Worm (Caenorhabditis elegans): Measurements from ENCODE around the gene F53F4.18.

The F53F4.18 gene

DNA sequence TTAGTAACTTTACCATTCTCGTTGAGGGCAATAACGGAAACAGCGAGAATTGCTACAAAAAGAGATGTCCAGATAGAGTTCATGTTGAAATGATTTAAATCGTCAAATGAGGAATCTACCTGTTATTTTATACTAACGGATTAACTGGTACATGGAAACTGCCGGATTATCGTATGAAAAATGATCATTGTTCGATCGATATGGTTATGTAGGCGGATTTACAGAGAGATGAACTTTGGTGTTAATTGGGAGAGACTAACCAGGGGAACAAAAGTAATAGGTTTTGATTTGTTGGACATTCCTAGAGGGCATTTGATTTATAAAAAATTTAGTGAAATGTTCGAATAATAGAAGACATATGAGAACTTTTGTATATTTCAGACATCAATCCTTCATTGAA lies 21.9 kb downstream of the F53F4.18 start, which contains the start of gene spig-9:
Gene spig-9, minus strand, starts transcription at position 101 of the 400 bp plus-strand sequence.
- no peak for TF ChIP-seq zip-11 (GFP tag; IDR thresholded peaks at IDR 0.05)
- TF ChIP-seq F49E8.2 (tag; optimal IDR thresholded peaks at IDR 0.05; ENCODE audit: borderline replicate concordance) = no peak

DNA sequence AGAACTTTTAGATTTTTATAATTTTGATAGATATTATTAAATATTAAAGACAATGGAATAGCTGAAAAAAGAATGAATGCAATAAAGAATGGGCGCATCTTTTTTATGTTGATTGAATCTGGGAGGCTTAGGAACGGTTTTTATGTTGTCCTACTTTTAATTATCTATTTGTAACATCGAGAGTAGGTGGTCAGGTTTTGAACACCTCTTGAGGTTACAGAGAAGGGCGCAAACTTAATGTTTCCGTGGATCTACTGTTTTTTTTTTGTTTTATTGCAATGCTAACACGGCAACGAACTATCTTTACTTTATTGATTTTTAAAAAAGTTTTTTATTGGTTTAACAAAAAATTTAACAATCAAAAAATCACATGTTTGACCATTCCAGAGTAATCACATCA lies 23.9 kb downstream of the F53F4.18 start, which contains the start of gene F53F4.7:
Gene F53F4.7, minus strand, starts transcription at position 101 of the 400 bp plus-strand sequence.
- TF ChIP-seq set-16 (GFP tag; IDR thresholded peaks at IDR 0.05) (no peak), gei-8 (GFP tag; optimal IDR thresholded peaks at IDR 0.05) (no peak), nhr-11 (tag; optimal IDR thresholded peaks at IDR 0.05) (no peak), arid-1 (GFP tag; conservative IDR thresholded peaks at IDR 0.05) (no peak), egl-27 (tag; optimal IDR thresholded peaks at IDR 0.05) (no peak), nhr-10 (tag; optimal IDR thresholded peaks at IDR 0.05) (no peak), ztf-7 (tag; optimal IDR thresholded peaks at IDR 0.05) (no peak), Y48G9A.11 (GFP tag; IDR thresholded peaks at IDR 0.05) (no peak), unc-39 (tag; optimal IDR thresholded peaks at IDR 0.05) (no peak), Y105C5A.15 (GFP tag; IDR thresholded peaks at IDR 0.05) (no peak), fos-1 (tag; optimal IDR thresholded peaks at IDR 0.05) (no peak), jun-1 (tag; optimal IDR thresholded peaks at IDR 0.05) (no peak), madf-9 (GFP tag; conservative IDR thresholded peaks at IDR 0.05) (no peak), ctbp-1 (GFP tag; IDR thresholded peaks at IDR 0.05) (no peak), hmg-1.1 (GFP tag; IDR thresholded peaks at IDR 0.05) (no peak), lin-29 (GFP tag; IDR thresholded peaks at IDR 0.05) (no peak)

DNA sequence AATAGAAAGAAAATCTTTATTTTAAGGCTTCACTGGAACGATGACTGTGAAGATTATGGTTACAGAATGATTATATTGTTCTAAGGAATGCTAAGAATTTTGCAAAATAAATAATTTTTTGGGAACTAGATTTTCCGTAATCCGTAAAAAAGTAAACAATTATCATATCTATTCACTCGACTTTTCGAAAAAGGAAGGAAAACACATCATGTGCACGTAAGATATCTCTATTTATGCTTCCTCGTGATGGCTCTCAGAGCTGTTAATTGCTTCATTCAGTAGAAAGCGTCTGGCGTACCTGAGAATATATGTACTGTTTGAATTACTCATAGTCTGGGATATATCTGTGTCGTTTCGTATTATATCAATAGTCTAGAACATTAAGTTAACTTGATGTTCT lies 29.8 kb downstream of the F53F4.18 start, which contains the start of gene srd-11:
Gene srd-11, minus strand, starts transcription at position 101 of the 400 bp plus-strand sequence.
- TF ChIP-seq lin-15B (tag; optimal IDR thresholded peaks at IDR 0.05) (no peak), zfp-3 (GFP tag; conservative IDR thresholded peaks at IDR 0.05) (no peak), mes-2 (tag; optimal IDR thresholded peaks at IDR 0.05; ENCODE audit: poor library complexity, severe bottlenecking) (no peak), unc-130 (GFP tag; optimal IDR thresholded peaks at IDR 0.05) (no peak), D1046.2 (GFP tag; IDR thresholded peaks at IDR 0.05) (no peak), Y105C5A.15 (GFP tag; IDR thresholded peaks at IDR 0.05) (no peak), daf-8 (GFP tag; IDR thresholded peaks at IDR 0.05) (no peak), nhr-6 (tag; optimal IDR thresholded peaks at IDR 0.05) (no peak), ceh-28 (tag; optimal IDR thresholded peaks at IDR 0.05) (no peak), R02D3.7 (tag; optimal IDR thresholded peaks at IDR 0.05) (no peak), snpc-4 (tag; optimal IDR thresholded peaks at IDR 0.05) (no peak), dmd-8 (GFP tag; IDR thresholded peaks at IDR 0.05) (no peak), lin-13 (GFP tag; optimal IDR thresholded peaks at IDR 0.05) (no peak), nhr-10 (tag; optimal IDR thresholded peaks at IDR 0.05) (no peak), ZK337.2 (GFP tag; IDR thresholded peaks at IDR 0.05) (no peak), unc-39 (tag; optimal IDR thresholded peaks at IDR 0.05) (no peak), T20F7.1 (GFP tag; optimal IDR thresholded peaks at IDR 0.05) (no peak)

DNA sequence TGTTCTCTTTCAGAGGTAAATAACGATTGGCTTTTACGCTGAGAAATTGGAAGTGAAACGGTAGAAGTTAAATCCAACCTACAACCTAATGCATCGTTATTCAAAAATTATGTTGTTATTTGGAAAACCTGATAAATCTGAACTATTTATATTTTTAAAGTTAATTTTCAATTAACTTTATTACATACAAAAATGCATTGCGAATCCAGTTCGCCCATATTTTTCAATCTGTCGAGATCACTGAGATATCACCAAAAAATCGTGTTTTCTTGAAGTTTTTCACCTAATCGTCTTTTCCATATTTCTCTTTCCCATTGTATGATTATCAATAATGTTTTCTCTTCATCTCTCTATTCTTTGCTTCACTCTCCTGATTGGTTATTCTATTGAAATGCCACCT lies 30.8 kb downstream of the F53F4.18 start, which contains the start of gene F53F4.15:
Gene F53F4.15, plus strand, starts transcription at position 301 of the 400 bp plus-strand sequence.
- TF ChIP-seq nhr-11 (tag; optimal IDR thresholded peaks at IDR 0.05) (no peak), F49E8.2 (tag; optimal IDR thresholded peaks at IDR 0.05; ENCODE audit: borderline replicate concordance) (no peak), lin-29 (GFP tag; IDR thresholded peaks at IDR 0.05) (no peak), F10B5.3 (tag; optimal IDR thresholded peaks at IDR 0.05) (no peak), madf-5 (GFP tag; IDR thresholded peaks at IDR 0.05) (no peak), php-3 (GFP tag; IDR thresholded peaks at IDR 0.05) (no peak), ceh-28 (tag; optimal IDR thresholded peaks at IDR 0.05) (no peak), daf-8 (GFP tag; IDR thresholded peaks at IDR 0.05) (no peak), ceh-62 (tag; optimal IDR thresholded peaks at IDR 0.05) (no peak), R02D3.7 (tag; optimal IDR thresholded peaks at IDR 0.05) (no peak), mep-1 (tag; optimal IDR thresholded peaks at IDR 0.05) (no peak), lsy-2 (tag; optimal IDR thresholded peaks at IDR 0.05) (no peak), zip-11 (GFP tag; IDR thresholded peaks at IDR 0.05) (no peak), snpc-1.2 (GFP tag; IDR thresholded peaks at IDR 0.05) (no peak), spr-3 (GFP tag; optimal IDR thresholded peaks at IDR 0.05) (no peak), dpl-1 (GFP tag; optimal IDR thresholded peaks at IDR 0.05) (no peak), nhr-28 (tag; optimal IDR thresholded peaks at IDR 0.05) (no peak), ceh-44 (GFP tag; IDR thresholded peaks at IDR 0.05) (no peak), mdt-29 (GFP tag; IDR thresholded peaks at IDR 0.05) (no peak)
